Fruit fly (Drosophila melanogaster): ENCODE data around the gene CG8086.

dm6 chr2L:8241700-8242099, 15.6 kb downstream of the CG8086 start, which contains the start of gene Spn28F:
- TF ChIP-seq CG11294 (GFP tag; IDR thresholded peaks at IDR 0.05) = no peak
- TF ChIP-seq CG34406 (GFP tag; optimal IDR thresholded peaks at IDR 0.05) = no peak
- TF ChIP-seq Eip78C (GFP tag) = no peak
- no peak for TF ChIP-seq topi (GFP tag; optimal IDR thresholded peaks at IDR 0.05)
- no peak for TF ChIP-seq Sox102F (GFP tag; optimal IDR thresholded peaks at IDR 0.05)
- no peak for TF ChIP-seq cyc (GFP tag; optimal IDR thresholded peaks at IDR 0.05)
- TF ChIP-seq net (GFP tag; optimal IDR thresholded peaks at IDR 0.05) = no peak
- no peak for TF ChIP-seq CG8119 (GFP tag; IDR thresholded peaks at IDR 0.05)
- TF ChIP-seq vri (GFP tag; optimal IDR thresholded peaks at IDR 0.05) = no peak
- no peak for TF ChIP-seq Ets96B (tag; optimal IDR thresholded peaks at IDR 0.05)
- TF ChIP-seq Met (GFP tag; optimal IDR thresholded peaks at IDR 0.05) = no peak
- TF ChIP-seq CG7368 (GFP tag; optimal IDR thresholded peaks at IDR 0.05) = no peak
- TF ChIP-seq CG11902 (GFP tag; optimal IDR thresholded peaks at IDR 0.05) = no peak

All from whole organism, prepupa.